Worm (Caenorhabditis elegans) whole organism, L2 larva: Measurements from ENCODE around the gene npl-10.

Source experiments
- F13H6.1 ChIP-seq: sonication (generic microtip); optimal IDR thresholded peaks from 2 replicates; lab custom pipeline; 2016; ENCODE audit warnings: missing genetic modification characterization, missing compliant biosample characterization
- R02D3.7 ChIP-seq: fragments of 150-350 bp; optimal IDR thresholded peaks from 2 replicates; lab custom pipeline; 2014; ENCODE audit warnings: missing biosample characterization, missing genetic modification characterization
- Y55F3AM.14 ChIP-seq: fragments of 200-800 bp; sonication (Bioruptor generic); optimal IDR thresholded peaks from 2 replicates; lab custom pipeline; 2018; ENCODE audit warnings: mild to moderate bottlenecking, missing genetic modification characterization, missing compliant biosample characterization
- aly-2 ChIP-seq: fragments of 150-350 bp; optimal IDR thresholded peaks from 2 replicates; lab custom pipeline; 2014; ENCODE audit warnings: missing biosample characterization, missing genetic modification characterization
- ama-1 ChIP-seq: fragments of 150-350 bp; optimal IDR thresholded peaks from 2 replicates; lab custom pipeline; 2018; ENCODE audit warnings: inconsistent platforms
- blmp-1 ChIP-seq: sonication (generic microtip); optimal IDR thresholded peaks from 2 replicates; lab custom pipeline; 2017; ENCODE audit warnings: missing genetic modification characterization, mild to moderate bottlenecking, missing compliant biosample characterization, antibody characterized with exemption, moderate library complexity; ENCODE audit not compliant: insufficient read depth
- ceh-16 ChIP-seq: fragments of 150-350 bp; optimal IDR thresholded peaks from 2 replicates; lab custom pipeline; 2014; ENCODE audit warnings: missing biosample characterization, missing genetic modification characterization
- crh-2 ChIP-seq: sonication (generic microtip); optimal IDR thresholded peaks from 2 replicates; lab custom pipeline; 2017; ENCODE audit warnings: missing biosample characterization, missing genetic modification characterization
- elt-1 ChIP-seq: fragments of 150-350 bp; optimal IDR thresholded peaks from 2 replicates; lab custom pipeline; 2014; ENCODE audit warnings: missing biosample characterization, missing genetic modification characterization
- fos-1 ChIP-seq: fragments of 150-350 bp; optimal IDR thresholded peaks from 2 replicates; lab custom pipeline; 2014; ENCODE audit warnings: missing biosample characterization, missing genetic modification characterization
- lin-13 ChIP-seq: fragments of 150-350 bp; optimal IDR thresholded peaks from 2 replicates; lab custom pipeline; 2014; ENCODE audit warnings: missing biosample characterization, missing genetic modification reagents, missing genetic modification characterization
- lin-39 ChIP-seq: fragments of 150-350 bp; optimal IDR thresholded peaks from 2 replicates; lab custom pipeline; 2014; ENCODE audit warnings: missing biosample characterization, missing genetic modification reagents, missing genetic modification characterization
- lsy-2 ChIP-seq, 2 experiments: fragments of 150-350 bp in 1 of 2; sonication (generic microtip) in 1 of 2; optimal IDR thresholded peaks; 2 replicates each; lab custom pipeline; 2014 to 2017; ENCODE audit warnings: missing biosample characterization in 2 of 2, missing genetic modification characterization in 2 of 2
- mab-5 ChIP-seq: fragments of 150-350 bp; optimal IDR thresholded peaks from 2 replicates; lab custom pipeline; 2014; ENCODE audit warnings: missing biosample characterization, missing genetic modification characterization
- mbf-1 ChIP-seq: sonication (generic microtip); optimal IDR thresholded peaks from 2 replicates; lab custom pipeline; 2017; ENCODE audit warnings: missing biosample characterization, missing genetic modification characterization
- nhr-10 ChIP-seq: sonication (generic microtip); optimal IDR thresholded peaks from 2 replicates; lab custom pipeline; 2017; ENCODE audit warnings: missing biosample characterization, missing genetic modification characterization
- nhr-11 ChIP-seq: fragments of 150-350 bp; optimal IDR thresholded peaks from 2 replicates; lab custom pipeline; 2014; ENCODE audit warnings: missing biosample characterization, missing genetic modification characterization
- nhr-12 ChIP-seq: fragments of 150-350 bp; optimal IDR thresholded peaks from 2 replicates; lab custom pipeline; 2014; ENCODE audit warnings: missing biosample characterization, missing genetic modification characterization
- nhr-129 ChIP-seq: fragments of 150-350 bp; optimal IDR thresholded peaks from 2 replicates; lab custom pipeline; 2014; ENCODE audit warnings: missing biosample characterization, missing genetic modification characterization
- nhr-21 ChIP-seq: fragments of 150-350 bp; optimal IDR thresholded peaks from 2 replicates; lab custom pipeline; 2014; ENCODE audit warnings: missing biosample characterization, missing genetic modification characterization
- nhr-23 ChIP-seq: fragments of 150-350 bp; optimal IDR thresholded peaks from 2 replicates; lab custom pipeline; 2014; ENCODE audit warnings: missing biosample characterization, missing genetic modification reagents, missing genetic modification characterization
- nhr-25 ChIP-seq: fragments of 150-350 bp; sonication (generic microtip); optimal IDR thresholded peaks from 3 replicates; lab custom pipeline; 2014; ENCODE audit warnings: missing biosample characterization, missing genetic modification characterization
- snpc-4 ChIP-seq: fragments of 150-350 bp; optimal IDR thresholded peaks from 2 replicates; lab custom pipeline; 2014; ENCODE audit warnings: missing biosample characterization, missing genetic modification characterization
- unc-39 ChIP-seq: fragments of 150-350 bp; optimal IDR thresholded peaks from 2 replicates; lab custom pipeline; 2014; ENCODE audit warnings: missing biosample characterization, missing genetic modification characterization
- unc-55 ChIP-seq: fragments of 150-350 bp; sonication (generic microtip); optimal IDR thresholded peaks from 3 replicates; lab custom pipeline; 2014; ENCODE audit warnings: missing biosample characterization, missing genetic modification reagents, missing genetic modification characterization
- zag-1 ChIP-seq: fragments of 150-350 bp; optimal IDR thresholded peaks from 2 replicates; lab custom pipeline; 2014; ENCODE audit warnings: missing biosample characterization, missing genetic modification characterization
- ztf-1 ChIP-seq: fragments of 200-800 bp; sonication (Bioruptor generic); conservative IDR thresholded peaks from 2 replicates; pipeline ENCODE4 v1.3.6; 2022; ENCODE audit warnings: missing genetic modification characterization, missing compliant biosample characterization

The npl-10 gene

DNA sequence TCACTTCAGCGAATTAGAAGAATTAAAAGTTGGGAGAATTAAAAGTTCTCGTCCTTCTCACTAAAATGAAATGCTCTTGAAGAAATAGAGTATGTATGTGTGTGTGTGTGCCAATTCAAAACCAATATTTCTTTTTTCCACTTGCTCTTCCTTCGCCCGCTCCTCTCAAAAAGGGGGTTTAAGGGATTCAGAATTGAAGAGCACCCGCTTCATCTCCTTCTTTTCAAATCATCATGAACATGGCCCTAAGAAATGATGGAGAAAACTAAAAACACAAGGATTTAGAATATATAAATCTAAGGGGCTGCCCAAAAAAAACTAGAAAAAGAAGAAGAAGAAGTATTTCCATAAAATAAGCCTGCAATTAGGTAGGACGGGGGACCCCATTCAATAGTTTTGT, 33.4 kb upstream of the npl-10 start:
- TF ChIP-seq nhr-11 (tag; lab: Kevin White, UChicago) = no peak
- TF ChIP-seq lin-39 = peak; percentile 7
- TF ChIP-seq unc-55 (GFP tag; lab: Kevin White, UChicago) = peak; percentile 42
- TF ChIP-seq nhr-12 (tag; lab: Kevin White, UChicago) = no peak
- peak; percentile 16 for TF ChIP-seq zag-1 (tag; lab: Kevin White, UChicago)
- no peak for TF ChIP-seq nhr-10 (tag; lab: Kevin White, UChicago)

DNA sequence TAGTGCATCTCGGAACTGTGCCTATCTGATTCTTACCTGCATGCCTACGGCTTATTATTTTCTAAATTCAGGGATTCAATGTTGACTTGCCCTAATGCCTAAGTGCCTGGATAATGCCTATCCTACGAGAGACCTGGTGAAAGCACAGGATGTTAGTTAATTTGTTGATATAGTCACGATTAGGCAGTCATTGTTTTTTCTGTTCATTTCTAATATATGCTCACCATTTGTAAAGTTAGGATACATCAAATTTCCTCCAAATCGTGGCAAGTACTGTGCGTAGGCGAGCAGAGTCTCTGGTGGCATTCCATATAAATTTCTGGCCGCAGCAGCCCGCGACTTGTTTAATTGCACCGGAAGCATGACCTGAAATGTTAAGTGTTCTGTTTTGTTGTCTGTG, 30.4 kb upstream of the npl-10 start:
- TF ChIP-seq lsy-2 (tag; optimal IDR thresholded peaks at IDR 0.05; lab: Kevin White, UChicago) = no peak
- no peak for TF ChIP-seq unc-39
- TF ChIP-seq, all 48 proteins: peak for 0

DNA sequence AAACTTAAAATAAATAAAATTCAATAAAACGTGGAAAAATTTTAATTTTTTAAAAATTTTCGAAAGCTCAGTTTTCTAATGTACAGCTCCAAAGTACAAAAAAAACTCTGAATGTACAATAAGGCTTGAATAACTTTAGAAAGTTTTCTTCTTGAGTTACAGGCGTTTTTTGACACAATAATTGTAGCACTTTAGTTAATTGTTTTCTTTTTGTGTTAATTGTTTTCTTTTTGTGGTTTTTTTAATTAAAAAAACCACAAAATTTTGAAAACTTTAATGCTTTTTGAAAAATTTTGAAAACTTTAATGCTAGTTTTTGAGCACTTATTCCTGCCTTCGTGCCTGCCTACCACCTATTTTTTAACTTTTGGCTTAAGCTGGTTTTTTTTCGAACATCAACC, 28.5 kb upstream of the npl-10 start, which contains the start of gene R10E9.2:
Gene R10E9.2, minus strand, starts transcription at position 101 of the 400 bp plus-strand sequence.
- TF ChIP-seq R02D3.7 (tag; lab: Kevin White, UChicago) (no peak), crh-2 (no peak), ceh-16 (tag; lab: Kevin White, UChicago) (no peak), aly-2 (no peak), ztf-1 (GFP tag; lab: Robert Waterston, UW) (no peak), lsy-2 (tag; optimal IDR thresholded peaks at IDR 0.05; lab: Kevin White, UChicago) (no peak), nhr-23 (tag; lab: Kevin White, UChicago) (no peak), elt-1 (tag; lab: Kevin White, UChicago) (no peak)
- TF ChIP-seq, all 48 proteins: peak for 0

DNA sequence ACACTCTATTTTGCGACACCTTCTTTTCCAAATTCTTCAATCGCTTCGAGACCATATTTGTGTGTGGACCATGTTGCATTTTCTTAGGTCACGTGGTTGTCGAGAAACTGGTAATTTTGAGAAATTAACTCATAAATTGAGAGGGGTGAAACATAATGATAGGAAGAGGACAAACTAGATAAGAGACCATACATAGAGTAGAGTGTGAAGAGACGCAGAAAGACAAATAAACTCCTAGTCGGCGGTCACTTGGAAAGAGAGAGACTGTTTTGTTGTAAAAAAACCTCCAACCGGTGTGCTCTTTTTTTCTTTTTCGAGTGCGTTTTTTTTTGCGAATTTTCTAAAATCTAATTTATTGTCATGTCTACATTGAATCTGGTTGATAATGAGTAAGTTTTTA, 24.3 kb upstream of the npl-10 start, which contains the start of gene R10E9.3:
Gene R10E9.3, plus strand, starts transcription at position 235 of the 400 bp plus-strand sequence.
- TF ChIP-seq fos-1 = peak; percentile 46
- no peak for TF ChIP-seq mbf-1 (tag; lab: Kevin White, UChicago)

DNA sequence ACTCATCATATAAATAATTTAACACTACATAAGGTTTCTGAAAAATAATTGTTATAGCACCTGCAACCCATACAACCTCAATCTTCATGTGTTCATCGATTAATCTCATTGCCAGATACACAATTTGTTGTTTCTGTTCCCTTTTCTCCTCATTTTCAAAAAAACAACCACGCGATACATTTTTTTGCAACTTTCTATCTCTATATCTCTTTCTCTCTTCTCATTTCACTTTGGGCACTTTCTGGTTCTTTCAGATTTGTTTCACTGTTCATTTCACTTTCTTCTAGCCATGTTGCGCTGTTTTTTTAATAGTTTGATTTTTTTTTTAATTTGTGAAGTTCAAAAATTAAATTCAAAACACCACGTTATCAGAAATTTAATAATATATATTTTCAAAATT, 23.5 kb upstream of the npl-10 start:
- TF ChIP-seq nhr-12 (tag; lab: Kevin White, UChicago) (no peak), nhr-25 (tag; lab: Kevin White, UChicago) (no peak), mab-5 (no peak), blmp-1 (peak; percentile 84), Y55F3AM.14 (GFP tag; lab: Kevin White, UChicago) (no peak)
- TF ChIP-seq, all 48 proteins: peak for 1

DNA sequence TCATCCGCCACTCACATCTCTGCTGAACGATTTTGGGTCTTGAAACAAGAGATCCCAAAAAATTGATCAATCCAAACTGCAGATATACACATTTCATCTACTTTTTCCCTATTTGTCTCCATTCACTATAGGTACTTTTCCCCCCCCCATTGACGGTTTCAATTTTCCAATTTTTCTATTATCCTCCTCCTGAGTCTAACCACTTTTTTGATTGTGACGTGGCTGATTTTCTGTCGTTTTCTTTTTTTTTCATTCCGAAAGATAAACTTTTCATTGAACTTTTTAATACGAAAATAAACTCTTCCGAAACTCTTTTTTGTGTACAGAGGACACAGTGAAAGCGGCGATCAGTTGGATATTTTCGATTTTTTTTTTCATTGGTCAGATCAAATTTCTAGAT, 22.1 kb upstream of the npl-10 start:
- TF ChIP-seq ama-1 (lab: Kevin White, UChicago) (peak; percentile 22), nhr-21 (tag; lab: Kevin White, UChicago) (no peak), mab-5 (no peak)

DNA sequence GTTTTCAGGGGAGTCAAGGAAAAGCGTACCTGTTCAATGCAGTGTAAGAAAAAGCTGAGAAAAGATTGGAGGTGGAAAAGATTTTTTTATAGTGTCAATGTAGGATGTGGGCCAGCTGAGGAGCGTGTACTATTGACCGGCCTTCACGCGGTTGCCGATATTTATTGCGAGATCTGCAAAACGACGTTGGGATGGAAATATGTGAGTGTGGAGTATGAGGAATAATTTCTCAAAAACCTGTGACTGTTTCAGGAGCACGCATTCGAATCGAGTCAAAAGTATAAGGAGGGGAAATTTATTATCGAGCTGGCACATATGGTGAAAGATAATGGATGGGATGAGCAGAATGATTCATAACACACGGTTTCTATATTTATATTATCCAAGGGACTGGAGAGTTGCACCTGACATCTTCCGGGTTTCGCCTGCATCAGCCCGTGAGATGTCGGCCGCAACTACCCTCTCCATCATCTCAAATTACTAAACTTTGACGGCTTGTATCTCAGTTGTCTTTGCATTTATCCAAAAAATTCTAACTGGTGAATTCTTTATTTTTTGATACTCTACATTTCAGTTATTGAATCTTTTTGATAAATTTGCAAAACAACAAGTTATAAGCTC, 21.5 kb upstream of the npl-10 start:
- peak; percentile 33 for TF ChIP-seq snpc-4 (tag; lab: Kevin White, UChicago)
- TF ChIP-seq ceh-16 (tag; lab: Kevin White, UChicago) = no peak
- TF ChIP-seq, all 48 proteins: peak for 1

DNA sequence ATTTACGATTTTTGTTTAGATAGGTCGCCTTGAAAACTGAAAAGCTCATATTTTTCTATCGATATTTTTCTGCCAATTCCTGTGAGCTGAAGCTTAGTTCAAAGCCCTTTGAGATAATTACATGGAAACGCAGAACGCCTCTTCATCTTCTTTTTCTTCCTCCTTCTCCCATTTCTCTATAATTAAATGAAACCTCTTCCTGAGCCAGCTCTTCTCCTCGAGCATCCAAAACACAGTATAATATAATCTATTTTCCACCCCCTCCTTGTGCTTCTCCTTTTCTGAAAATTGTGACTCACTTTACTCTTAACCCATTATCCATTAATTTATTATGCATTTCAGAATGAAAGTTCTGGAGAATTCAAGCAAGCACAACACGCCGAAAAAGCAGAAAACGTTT, 20.6 kb upstream of the npl-10 start, which contains the start of gene F37A8.5:
Gene F37A8.5, plus strand, starts transcription at position 332 of the 400 bp plus-strand sequence.
- TF ChIP-seq nhr-129 (tag; lab: Kevin White, UChicago) (no peak), mbf-1 (tag; lab: Kevin White, UChicago) (no peak), F13H6.1 (tag; lab: Kevin White, UChicago) (no peak), lin-13 (GFP tag; lab: Kevin White, UChicago) (no peak), unc-39 (no peak)
